Worm (Caenorhabditis elegans) whole organism, L4 larva: ENCODE measurements around the gene F19B10.5.

Experiments used
- R02D3.7 ChIP-seq: fragments of 150-350 bp; sonication (generic microtip); optimal IDR thresholded peaks from 3 replicates; lab custom pipeline; 2014; ENCODE audit warnings: missing biosample characterization, missing genetic modification characterization
- ZK337.2 ChIP-seq: fragments of 200-800 bp; sonication (Bioruptor generic); IDR thresholded peaks from 2 replicates; pipeline ENCODE4 v1.3.6; 2022; ENCODE audit warnings: missing genetic modification reagents, missing genetic modification characterization, missing compliant biosample characterization
- mes-2 ChIP-seq: sonication (generic microtip); optimal IDR thresholded peaks from 2 replicates; lab custom pipeline; 2016; ENCODE audit warnings: missing genotype, mild to moderate bottlenecking, missing genetic modification characterization, missing compliant biosample characterization; ENCODE audit not compliant: poor library complexity, severe bottlenecking
- nhr-237 ChIP-seq: sonication (generic microtip); optimal IDR thresholded peaks from 2 replicates; lab custom pipeline; 2017; ENCODE audit warnings: missing biosample characterization, missing genetic modification characterization

DNA sequence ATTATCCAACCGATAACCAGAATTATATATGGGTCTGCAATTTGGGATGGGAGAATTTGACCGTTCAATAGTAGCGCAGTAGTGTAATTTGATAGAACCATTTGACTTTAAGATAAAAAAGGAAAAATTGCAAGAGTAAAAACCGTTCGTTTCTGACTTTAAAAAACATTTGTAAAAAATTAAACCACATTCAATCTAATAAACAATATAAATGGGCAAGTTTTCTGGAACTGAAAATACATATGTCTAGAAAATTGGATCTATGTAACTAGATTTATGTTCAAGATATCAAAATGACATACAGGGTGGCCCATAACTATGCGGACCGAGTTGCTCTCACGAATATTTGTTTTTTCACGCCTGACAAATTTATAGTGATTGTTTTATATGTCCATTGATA, 39.2 kb downstream of the F19B10.5 start, which contains the start of gene srx-102:
- TF ChIP-seq mes-2 (no peak), R02D3.7 (tag; lab: Kevin White, UChicago) (no peak), nhr-237 (tag; lab: Kevin White, UChicago) (no peak), ZK337.2 (no peak)
